Fruit fly (Drosophila melanogaster) whole organism, embryonic: ENCODE measurements around the gene Awh.

Experiments
- ATbp ChIP-seq: fragments of 200-800 bp; sonication (Bioruptor generic); optimal IDR thresholded peaks from 2 replicates; lab custom pipeline; 2017; ENCODE audit warnings: missing biosample characterization, mild to moderate bottlenecking, missing genetic modification characterization, missing genetic modification reagents
- Abd-B ChIP-seq: fragments of 200-800 bp; sonication (Bioruptor generic); optimal IDR thresholded peaks from 2 replicates; lab custom pipeline; 2018; ENCODE audit warnings: missing biosample characterization, mild to moderate bottlenecking, missing genetic modification characterization, moderate library complexity
- Atf-2 ChIP-seq: fragments of 200-800 bp; sonication (Bioruptor generic); optimal IDR thresholded peaks from 2 replicates; lab custom pipeline; 2016; ENCODE audit warnings: missing biosample characterization, missing genetic modification characterization
- Awh ChIP-seq: fragments of 200-800 bp; sonication (Bioruptor generic); IDR thresholded peaks from 2 replicates; pipeline ENCODE4, ENCODE4 v1.3.6; 2022; ENCODE audit warnings: missing biosample characterization, missing genetic modification characterization
- CG10565 ChIP-seq: fragments of 200-800 bp; sonication (Bioruptor generic); optimal IDR thresholded peaks from 3 replicates; lab custom pipeline; 2016; ENCODE audit warnings: missing biosample characterization, mild to moderate bottlenecking, missing genetic modification characterization
- CG10959 ChIP-seq: fragments of 200-800 bp; sonication (Bioruptor generic); IDR thresholded peaks from 2 replicates; pipeline ENCODE4 v1.3.6; 2022; ENCODE audit warnings: missing biosample characterization, missing genetic modification characterization
- CG12219 ChIP-seq: fragments of 200-800 bp; sonication (Bioruptor generic); optimal IDR thresholded peaks from 3 replicates; lab custom pipeline; 2018; ENCODE audit warnings: missing biosample characterization, mild to moderate bottlenecking, missing genetic modification characterization
- CG1233 ChIP-seq: fragments of 200-800 bp; sonication (Bioruptor generic); optimal IDR thresholded peaks from 4 replicates; lab custom pipeline; 2018; ENCODE audit warnings: missing biosample characterization, mild to moderate bottlenecking, missing genetic modification characterization
- CG13894 ChIP-seq: fragments of 200-800 bp; sonication (Bioruptor generic); optimal IDR thresholded peaks from 3 replicates; lab custom pipeline; 2018; ENCODE audit warnings: missing biosample characterization, mild to moderate bottlenecking, missing genetic modification characterization, moderate library complexity
- CG14014 ChIP-seq: fragments of 200-800 bp; sonication (Bioruptor generic); IDR thresholded peaks from 2 replicates; pipeline ENCODE4 v1.3.6; 2022; ENCODE audit warnings: missing biosample characterization, missing genetic modification characterization
- CG14965 ChIP-seq: fragments of 200-800 bp; sonication (Bioruptor generic); optimal IDR thresholded peaks from 2 replicates; lab custom pipeline; 2016; ENCODE audit warnings: missing biosample characterization, missing genetic modification characterization, borderline replicate concordance
- CG1529 ChIP-seq: fragments of 200-800 bp; sonication (Bioruptor generic); optimal IDR thresholded peaks from 3 replicates; lab custom pipeline; 2018; ENCODE audit warnings: missing biosample characterization, missing genetic modification characterization
- CG15514 ChIP-seq: fragments of 200-800 bp; sonication (Bioruptor generic); optimal IDR thresholded peaks from 3 replicates; lab custom pipeline; 2017; ENCODE audit warnings: missing biosample characterization, missing genetic modification characterization, mild to moderate bottlenecking, moderate library complexity, missing genetic modification reagents
- CG15601 ChIP-seq: fragments of 200-800 bp; sonication (Bioruptor generic); optimal IDR thresholded peaks from 3 replicates; lab custom pipeline; 2019; ENCODE audit warnings: missing biosample characterization, mild to moderate bottlenecking, missing genetic modification characterization, moderate library complexity
- CG1602 ChIP-seq: fragments of 200-800 bp; sonication (Bioruptor generic); optimal IDR thresholded peaks from 3 replicates; lab custom pipeline; 2016; ENCODE audit warnings: missing biosample characterization, missing genetic modification characterization
- CG16863 ChIP-seq: fragments of 200-800 bp; sonication (Bioruptor generic); optimal IDR thresholded peaks from 3 replicates; lab custom pipeline; 2016; ENCODE audit warnings: missing biosample characterization, missing genetic modification characterization
- CG17186 ChIP-seq: fragments of 200-800 bp; sonication (Bioruptor generic); optimal IDR thresholded peaks from 3 replicates; lab custom pipeline; 2017; ENCODE audit warnings: missing biosample characterization, missing genetic modification reagents, missing genetic modification characterization
- CG1832 ChIP-seq: fragments of 200-800 bp; sonication (Bioruptor generic); optimal IDR thresholded peaks from 2 replicates; lab custom pipeline; 2017; ENCODE audit warnings: missing biosample characterization, mild to moderate bottlenecking, missing genetic modification characterization, inconsistent platforms
- CG2875 ChIP-seq: fragments of 200-800 bp; sonication (Bioruptor generic); optimal IDR thresholded peaks from 2 replicates; lab custom pipeline; 2017; ENCODE audit warnings: missing biosample characterization, mild to moderate bottlenecking, missing genetic modification characterization, missing genetic modification reagents
- CG31441 ChIP-seq: fragments of 200-800 bp; sonication (Bioruptor generic); IDR thresholded peaks from 2 replicates; pipeline ENCODE4 v1.3.6; 2022; ENCODE audit warnings: missing biosample characterization, missing genetic modification characterization
- CG7357 ChIP-seq: fragments of 200-800 bp; sonication (Bioruptor generic); IDR thresholded peaks from 3 replicates; pipeline ENCODE4 v1.3.6; 2022; ENCODE audit warnings: missing biosample characterization, missing genetic modification characterization
- CG8765 ChIP-seq: fragments of 200-800 bp; sonication (Bioruptor generic); IDR thresholded peaks from 2 replicates; pipeline ENCODE4 v1.3.6; 2022; ENCODE audit warnings: missing biosample characterization, missing genetic modification characterization
- CG8924 ChIP-seq: fragments of 200-800 bp; optimal IDR thresholded peaks from 3 replicates; lab custom pipeline; 2019; ENCODE audit warnings: missing biosample characterization, mild to moderate bottlenecking, missing genetic modification characterization, moderate library complexity
- CG9609 ChIP-seq: fragments of 200-800 bp; sonication (Bioruptor generic); optimal IDR thresholded peaks from 3 replicates; lab custom pipeline; 2016; ENCODE audit warnings: missing biosample characterization, missing genetic modification characterization
- HmgZ ChIP-seq: fragments of 200-800 bp; sonication (Bioruptor generic); optimal IDR thresholded peaks from 2 replicates; lab custom pipeline; 2018; ENCODE audit warnings: missing biosample characterization, mild to moderate bottlenecking, missing genetic modification characterization
- Jarid2 ChIP-seq: fragments of 200-800 bp; sonication (Bioruptor generic); optimal IDR thresholded peaks from 3 replicates; lab custom pipeline; 2017; ENCODE audit warnings: mild to moderate bottlenecking, missing biosample characterization, missing genetic modification reagents, missing genetic modification characterization
- Mad ChIP-seq: fragments of 200-800 bp; sonication (Bioruptor generic); optimal IDR thresholded peaks from 2 replicates; lab custom pipeline; 2016; ENCODE audit warnings: missing biosample characterization, missing genetic modification characterization
- Mes4 ChIP-seq: fragments of 200-800 bp; sonication (Bioruptor generic); optimal IDR thresholded peaks from 2 replicates; lab custom pipeline; 2016; ENCODE audit warnings: missing biosample characterization, missing genetic modification characterization
- Nf-YB ChIP-seq: fragments of 200-800 bp; sonication (Bioruptor generic); optimal IDR thresholded peaks from 3 replicates; lab custom pipeline; 2019; ENCODE audit warnings: missing biosample characterization, mild to moderate bottlenecking, missing genetic modification characterization, moderate library complexity
- Oaz ChIP-seq: fragments of 200-800 bp; sonication (Bioruptor generic); IDR thresholded peaks from 2 replicates; pipeline ENCODE4 v1.3.6; 2022; ENCODE audit warnings: missing biosample characterization, missing genetic modification characterization
- Ssrp ChIP-seq: fragments of 200-800 bp; sonication (Bioruptor generic); optimal IDR thresholded peaks from 2 replicates; lab custom pipeline; 2018; ENCODE audit warnings: missing biosample characterization, mild to moderate bottlenecking, missing genetic modification characterization, moderate library complexity
- Xbp1 ChIP-seq: fragments of 200-800 bp; sonication (Bioruptor generic); optimal IDR thresholded peaks from 3 replicates; lab custom pipeline; 2016; ENCODE audit warnings: missing biosample characterization, mild to moderate bottlenecking, missing genetic modification characterization
- Xrp1 ChIP-seq: fragments of 200-800 bp; sonication (Bioruptor generic); IDR thresholded peaks from 2 replicates; pipeline ENCODE4 v1.3.6; 2022; ENCODE audit warnings: missing biosample characterization, missing genetic modification characterization
- croc ChIP-seq: fragments of 200-800 bp; sonication (Bioruptor generic); conservative IDR thresholded peaks from 3 replicates; pipeline ENCODE4 v1.3.6; 2022; ENCODE audit warnings: missing biosample characterization, missing genetic modification characterization
- ems ChIP-seq: fragments of 200-800 bp; sonication (Bioruptor generic); optimal IDR thresholded peaks from 3 replicates; lab custom pipeline; 2016; ENCODE audit warnings: missing biosample characterization, missing genetic modification characterization
- eve ChIP-seq, 2 experiments: fragments of >200 bp; optimal IDR thresholded peaks; 2 replicates each; lab custom pipeline; 2017; ENCODE audit warnings: missing biosample characterization in 2 of 2, missing genetic modification characterization in 2 of 2
- fd102C ChIP-seq: fragments of 200-800 bp; sonication (Bioruptor generic); optimal IDR thresholded peaks from 2 replicates; lab custom pipeline; 2018; ENCODE audit warnings: missing biosample characterization, mild to moderate bottlenecking, missing genetic modification characterization, moderate library complexity
- gce ChIP-seq: fragments of 200-800 bp; sonication (Bioruptor generic); IDR thresholded peaks from 3 replicates; pipeline ENCODE4 v1.3.6; 2022; ENCODE audit warnings: missing biosample characterization, missing genetic modification characterization
- gsb-n ChIP-seq: fragments of 200-800 bp; sonication (Bioruptor generic); optimal IDR thresholded peaks from 3 replicates; lab custom pipeline; 2018; ENCODE audit warnings: missing biosample characterization, mild to moderate bottlenecking, missing genetic modification characterization
- nmo ChIP-seq: fragments of 200-800 bp; sonication (Bioruptor generic); optimal IDR thresholded peaks from 2 replicates; lab custom pipeline; 2018; ENCODE audit warnings: missing biosample characterization, mild to moderate bottlenecking, missing genetic modification characterization, moderate library complexity
- otp ChIP-seq: fragments of 200-800 bp; sonication (Bioruptor generic); IDR thresholded peaks from 3 replicates; pipeline ENCODE4, ENCODE4 v1.3.6; 2022; ENCODE audit warnings: missing biosample characterization, missing genetic modification characterization
- prd ChIP-seq, 3 experiments: fragments of >200 bp in 2 of 3; fragments of 200-800 bp in 1 of 3; sonication (Bioruptor generic) in 1 of 3; optimal IDR thresholded peaks in 2 of 3; IDR thresholded peaks in 1 of 3; 2 replicates in 2 of 3; 3 replicates in 1 of 3; pipeline versions ENCODE4 v1.3.6 to Lab custom; 2017 to 2022; ENCODE audit warnings: missing biosample characterization in 1 of 3, missing genetic modification characterization in 1 of 3
- rib ChIP-seq: fragments of 200-800 bp; sonication (Bioruptor generic); IDR thresholded peaks from 2 replicates; pipeline ENCODE4 v1.3.6; 2022; ENCODE audit warnings: missing biosample characterization, missing genetic modification characterization
- scrt ChIP-seq: fragments of 200-800 bp; sonication (Bioruptor generic); optimal IDR thresholded peaks from 2 replicates; lab custom pipeline; 2018; ENCODE audit warnings: missing biosample characterization, mild to moderate bottlenecking, missing genetic modification characterization, moderate library complexity
- sob ChIP-seq: fragments of 200-800 bp; sonication (Bioruptor generic); IDR thresholded peaks from 2 replicates; pipeline ENCODE4 v1.3.6; 2022; ENCODE audit warnings: missing biosample characterization, missing genetic modification characterization
- sr ChIP-seq: fragments of 200-800 bp; sonication (Bioruptor generic); IDR thresholded peaks from 3 replicates; pipeline ENCODE4 v1.3.6; 2022; ENCODE audit warnings: missing biosample characterization, missing genetic modification characterization
- stwl ChIP-seq: fragments of 200-800 bp; sonication (Bioruptor generic); optimal IDR thresholded peaks from 3 replicates; lab custom pipeline; 2018; ENCODE audit warnings: missing biosample characterization, mild to moderate bottlenecking, missing genetic modification characterization, moderate library complexity
- tin ChIP-seq: fragments of 200-800 bp; sonication (Bioruptor generic); optimal IDR thresholded peaks from 3 replicates; lab custom pipeline; 2016; ENCODE audit warnings: missing biosample characterization, missing genetic modification characterization
- tll ChIP-seq, 2 experiments: fragments of 200-800 bp in 1 of 2; fragments of >200 bp in 1 of 2; sonication (Bioruptor generic) in 1 of 2; optimal IDR thresholded peaks; 2 replicates each; lab custom pipeline; 2017 to 2019; ENCODE audit warnings: missing biosample characterization in 2 of 2, missing genetic modification characterization in 2 of 2, mild to moderate bottlenecking in 1 of 2, moderate library complexity in 1 of 2
- unpg ChIP-seq: fragments of 200-800 bp; sonication (Bioruptor generic); optimal IDR thresholded peaks from 3 replicates; lab custom pipeline; 2018; ENCODE audit warnings: missing biosample characterization, mild to moderate bottlenecking, missing genetic modification characterization, moderate library complexity

The Awh gene

dm6 chr3L:3873094-3873493, 27.1 kb downstream of the Awh start (continued):
- TF ChIP-seq CG2875 (GFP tag; lab: Kevin White, UChicago) (peak; percentile 55), rib (no peak), CG14965 (GFP tag; lab: Kevin White, UChicago) (no peak), Mad (no peak), CG31441 (GFP tag; lab: Robert Waterston, UW) (0 out of 2 replicates have a peak, but pooled peaks have one; percentile 47), gce (GFP tag; lab: Robert Waterston, UW) (no peak), Atf-2 (GFP tag; lab: Kevin White, UChicago) (no peak), Oaz (GFP tag; lab: Robert Waterston, UW) (no peak), CG8765 (GFP tag; lab: Robert Waterston, UW) (no peak), CG1529 (peak; percentile 41), stwl (tag; lab: Kevin White, UChicago) (no peak), CG17186 (no peak), fd102C (GFP tag; lab: Kevin White, UChicago) (no peak), Ssrp (tag; lab: Kevin White, UChicago) (peak; percentile 71), tll (GFP tag; optimal IDR thresholded peaks at IDR 0.05; lab: Kevin White, UChicago) (no peak), CG10565 (GFP tag; lab: Kevin White, UChicago) (no peak), CG1602 (peak; percentile 37), HmgZ (tag; lab: Kevin White, UChicago) (no peak), CG15514 (GFP tag; lab: Kevin White, UChicago) (no peak), scrt (GFP tag; lab: Kevin White, UChicago) (no peak), Abd-B (GFP tag; lab: Kevin White, UChicago) (peak; percentile 49)

- TF ChIP-seq Jarid2 (no peak), ATbp (GFP tag; lab: Kevin White, UChicago) (peak; percentile 17), Nf-YB (GFP tag; lab: Kevin White, UChicago) (peak; percentile 30), CG8924 (tag; lab: Kevin White, UChicago) (peak; percentile 40), ems (GFP tag; lab: Kevin White, UChicago) (peak; percentile 7), Xrp1 (GFP tag; lab: Robert Waterston, UW) (peak; percentile 77), CG14014 (GFP tag; lab: Robert Waterston, UW) (no peak), sr (GFP tag; lab: Robert Waterston, UW) (no peak), Awh (GFP tag; lab: Robert Waterston, UW) (peak; percentile 51; the same call in 1 of the 2 replicates), gsb-n (tag; lab: Kevin White, UChicago) (peak; percentile 61), CG31441 (GFP tag; lab: Robert Waterston, UW) (peak; percentile 61), Mes4 (GFP tag; lab: Kevin White, UChicago) (peak; percentile 53), CG1233 (GFP tag; lab: Kevin White, UChicago) (no peak), nmo (peak; percentile 50), CG12219 (GFP tag; lab: Kevin White, UChicago) (peak; percentile 26), otp (no peak; the same call in 2 of the 3 replicates), tin (GFP tag; lab: Kevin White, UChicago) (peak; percentile 27), sob (GFP tag; lab: Robert Waterston, UW) (no peak), unpg (GFP tag; lab: Kevin White, UChicago) (peak; percentile 44), CG15601 (tag; lab: Kevin White, UChicago) (peak; percentile 9), eve (GFP tag; optimal IDR thresholded peaks at IDR 0.05; lab: Kevin White, UChicago) (peak in 1 of 2 experiments; percentile 47), CG13894 (tag; lab: Kevin White, UChicago) (no peak), CG10959 (GFP tag; lab: Robert Waterston, UW) (peak; percentile 35), CG7357 (GFP tag; lab: Robert Waterston, UW) (0 out of 3 replicates have a peak, but pooled peaks have one; percentile 38), CG1832 (GFP tag; lab: Kevin White, UChicago) (no peak), CG9609 (GFP tag; lab: Kevin White, UChicago) (peak; percentile 14), croc (GFP tag; lab: Robert Waterston, UW) (no peak), CG16863 (GFP tag; lab: Kevin White, UChicago) (peak; percentile 38), Xbp1 (GFP tag; lab: Kevin White, UChicago) (peak; percentile 50), prd (optimal IDR thresholded peaks at IDR 0.05; lab: Kevin White, UChicago) (no peak), prd (GFP tag; IDR thresholded peaks at IDR 0.05; lab: Robert Waterston, UW) (peak; percentile 70; the same call in 2 of the 3 replicates)
Measured at dm6 chr3L:3875004-3875403, 29.0 kb downstream of the Awh start.
